Fruit fly (Drosophila melanogaster): ENCODE data around the gene ru.
A peak's percentile ranks its signal among the peaks of the same experiment; 100 is the strongest.

ru gene

DNA sequence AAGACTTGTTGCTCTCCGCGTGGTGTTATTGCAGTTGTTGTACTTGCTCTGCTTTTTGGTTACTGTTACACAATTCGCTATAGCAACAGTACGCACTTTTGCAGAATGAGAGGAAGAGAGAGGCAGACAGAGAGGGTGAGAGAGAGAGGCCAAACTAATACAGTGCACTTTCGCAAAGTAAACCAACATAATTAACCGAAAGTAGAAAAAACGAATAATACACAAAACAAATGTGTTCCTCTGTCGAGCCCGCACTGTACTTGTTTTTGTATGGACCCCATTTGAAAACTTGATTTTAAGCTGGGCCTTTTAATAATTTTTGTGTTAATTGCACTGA lies 35.0 kb upstream of the ru start (continued):
- TF ChIP-seq CG32532 (GFP tag; IDR thresholded peaks at IDR 0.05) = peak; percentile 84
- TF ChIP-seq nmo (GFP tag; optimal IDR thresholded peaks at IDR 0.05) = no peak
- peak; percentile 67 for TF ChIP-seq Hmr (GFP tag; optimal IDR thresholded peaks at IDR 0.05)
- no peak for TF ChIP-seq CTCF (GFP tag; optimal IDR thresholded peaks at IDR 0.05)
- TF ChIP-seq kni (GFP tag; optimal IDR thresholded peaks at IDR 0.05) = no peak
- no peak for TF ChIP-seq sens-2 (GFP tag; IDR thresholded peaks at IDR 0.05)
- no peak for TF ChIP-seq Oaz (GFP tag; IDR thresholded peaks at IDR 0.05)
- TF ChIP-seq CG32772 (GFP tag; IDR thresholded peaks at IDR 0.05) = peak; percentile 33; the same call in 1 of the 2 replicates
- TF ChIP-seq CG13894 (tag; optimal IDR thresholded peaks at IDR 0.05) = peak; percentile 19
- no peak for TF ChIP-seq cato (GFP tag; optimal IDR thresholded peaks at IDR 0.05; ENCODE audit: borderline replicate concordance)
- TF ChIP-seq yki (optimal IDR thresholded peaks at IDR 0.05) = no peak
- TF ChIP-seq ssp (GFP tag; IDR thresholded peaks at IDR 0.05) = no peak
- TF ChIP-seq CG33213 (GFP tag; optimal IDR thresholded peaks at IDR 0.05) = no peak
- TF ChIP-seq cas (GFP tag; IDR thresholded peaks at IDR 0.05) = no peak
- TF ChIP-seq CG3838 (GFP tag; optimal IDR thresholded peaks at IDR 0.05) = no peak
- no peak for TF ChIP-seq CG10565 (GFP tag; optimal IDR thresholded peaks at IDR 0.05)
- TF ChIP-seq kay (GFP tag; optimal IDR thresholded peaks at IDR 0.05) = peak; percentile 42
- TF ChIP-seq CG32767 (GFP tag; IDR thresholded peaks at IDR 0.05) = no peak
- no peak for TF ChIP-seq ham (GFP tag; IDR thresholded peaks at IDR 0.05)
- peak; percentile 42 for TF ChIP-seq fd3F (GFP tag; optimal IDR thresholded peaks at IDR 0.05)
- no peak for TF ChIP-seq CG8924 (tag; optimal IDR thresholded peaks at IDR 0.05)
- TF ChIP-seq crc (GFP tag; optimal IDR thresholded peaks at IDR 0.05) = peak; percentile 19
- no peak for TF ChIP-seq fru (optimal IDR thresholded peaks at IDR 0.05)
- TF ChIP-seq CG6791 (GFP tag; IDR thresholded peaks at IDR 0.05; ENCODE audit: partially characterized antibody) = no peak
- peak; percentile 32; the same call in 1 of the 2 replicates for TF ChIP-seq esg (GFP tag; conservative IDR thresholded peaks at IDR 0.05)
- peak; percentile 19 for TF ChIP-seq CG18619 (GFP tag; optimal IDR thresholded peaks at IDR 0.05)
- TF ChIP-seq ftz-f1 (GFP tag; optimal IDR thresholded peaks at IDR 0.05) = no peak
- TF ChIP-seq unpg (GFP tag; optimal IDR thresholded peaks at IDR 0.05) = peak; percentile 43
- TF ChIP-seq D19A (tag; optimal IDR thresholded peaks at IDR 0.05) = no peak
- TF ChIP-seq gt (GFP tag; IDR thresholded peaks at IDR 0.05) = no peak
- TF ChIP-seq sr (GFP tag; IDR thresholded peaks at IDR 0.05) = no peak
- TF ChIP-seq B-H1 (GFP tag; IDR thresholded peaks at IDR 0.05) = peak; percentile 55; the same call in 1 of the 3 replicates
- TF ChIP-seq TFAM (GFP tag; optimal IDR thresholded peaks at IDR 0.05) = no peak
- TF ChIP-seq CG5180 (GFP tag; optimal IDR thresholded peaks at IDR 0.05) = no peak
- TF ChIP-seq dati (GFP tag; IDR thresholded peaks at IDR 0.05) = no peak
- no peak for TF ChIP-seq Hey (tag; optimal IDR thresholded peaks at IDR 0.05)
- TF ChIP-seq onecut (GFP tag; IDR thresholded peaks at IDR 0.05) = peak; percentile 18; the same call in 1 of the 2 replicates
- TF ChIP-seq Ptx1 (GFP tag; IDR thresholded peaks at IDR 0.05) = peak; percentile 65
- TF ChIP-seq CG7745 (tag; optimal IDR thresholded peaks at IDR 0.05) = no peak
- TF ChIP-seq vnd (GFP tag; IDR thresholded peaks at IDR 0.05; ENCODE audit: partially characterized antibody) = no peak
- 0 out of 2 replicates have a peak, but pooled peaks have one; percentile 17 for TF ChIP-seq Lim3 (GFP tag; IDR thresholded peaks at IDR 0.05)
- TF ChIP-seq cg (GFP tag; optimal IDR thresholded peaks at IDR 0.05) = no peak
- no peak for TF ChIP-seq toy (GFP tag; IDR thresholded peaks at IDR 0.05)
- TF ChIP-seq CG15696 (tag; optimal IDR thresholded peaks at IDR 0.05) = no peak
- no peak for TF ChIP-seq CG4328 (GFP tag; optimal IDR thresholded peaks at IDR 0.05)
- peak; percentile 72; the same call in 2 of the 3 replicates for TF ChIP-seq Mrtf (GFP tag; IDR thresholded peaks at IDR 0.05)
- 0 out of 3 replicates have a peak, but pooled peaks have one; percentile 25 for TF ChIP-seq CG11093 (GFP tag; IDR thresholded peaks at IDR 0.05)
- peak; percentile 40 for TF ChIP-seq bab2 (GFP tag; optimal IDR thresholded peaks at IDR 0.05)
- peak; percentile 65; the same call in 1 of the 2 replicates for TF ChIP-seq CG14014 (GFP tag; IDR thresholded peaks at IDR 0.05)
- no peak for TF ChIP-seq oc (tag; optimal IDR thresholded peaks at IDR 0.05)
- no peak for TF ChIP-seq CG16815 (GFP tag; optimal IDR thresholded peaks at IDR 0.05)
- no peak for TF ChIP-seq Dad (GFP tag; optimal IDR thresholded peaks at IDR 0.05)
- no peak for TF ChIP-seq CG2116 (GFP tag; optimal IDR thresholded peaks at IDR 0.05)

All from whole organism, embryonic.